Worm (Caenorhabditis elegans) whole organism, L4 larva: Measurements from ENCODE around the gene arl-8.
"Not testable (repeated sequence)": the region's sequence is repeated elsewhere in the genome, so short reads cannot be mapped to it uniquely, and the experiment has no call there.

Experiments
- D1046.2 ChIP-seq: fragments of 200-800 bp; sonication (Bioruptor generic); IDR thresholded peaks from 2 replicates; pipeline ENCODE4 v1.3.6; 2022; ENCODE audit warnings: missing genetic modification characterization, missing compliant biosample characterization
- ZK337.2 ChIP-seq: fragments of 200-800 bp; sonication (Bioruptor generic); IDR thresholded peaks from 2 replicates; pipeline ENCODE4 v1.3.6; 2022; ENCODE audit warnings: missing genetic modification reagents, missing genetic modification characterization, missing compliant biosample characterization
- aly-2 ChIP-seq: sonication (generic microtip); optimal IDR thresholded peaks from 2 replicates; lab custom pipeline; 2018; ENCODE audit warnings: missing biosample characterization, missing genetic modification characterization
- arid-1 ChIP-seq: fragments of 200-800 bp; sonication (Bioruptor generic); conservative IDR thresholded peaks from 2 replicates; pipeline ENCODE4 v1.3.6; 2022; ENCODE audit warnings: missing genetic modification reagents, missing genetic modification characterization, missing compliant biosample characterization
- attf-4 ChIP-seq: sonication (generic microtip); optimal IDR thresholded peaks from 3 replicates; lab custom pipeline; 2017; ENCODE audit warnings: missing biosample characterization, missing genetic modification characterization
- ceh-62 ChIP-seq: sonication (generic microtip); optimal IDR thresholded peaks from 2 replicates; lab custom pipeline; 2017; ENCODE audit warnings: missing biosample characterization, missing genetic modification characterization
- ces-1 ChIP-seq: fragments of 150-350 bp; sonication (generic microtip); optimal IDR thresholded peaks from 4 replicates; lab custom pipeline; 2014; ENCODE audit warnings: missing biosample characterization, missing genetic modification reagents, missing genetic modification characterization
- cey-2 ChIP-seq: sonication (generic microtip); optimal IDR thresholded peaks from 3 replicates; lab custom pipeline; 2017; ENCODE audit warnings: missing genetic modification characterization, mild to moderate bottlenecking, missing compliant biosample characterization, antibody characterized with exemption, borderline replicate concordance; ENCODE audit not compliant: insufficient read depth
- daf-19 ChIP-seq: fragments of 200-800 bp; sonication (Bioruptor generic); conservative IDR thresholded peaks from 2 replicates; pipeline ENCODE4 v1.3.6; 2022; ENCODE audit warnings: missing genetic modification characterization, missing compliant biosample characterization
- daf-8 ChIP-seq: fragments of 200-800 bp; sonication (Bioruptor generic); IDR thresholded peaks from 2 replicates; pipeline ENCODE4 v1.3.6; 2022; ENCODE audit warnings: missing genetic modification characterization, missing compliant biosample characterization
- egl-27 ChIP-seq: sonication (generic microtip); optimal IDR thresholded peaks from 3 replicates; lab custom pipeline; 2017; ENCODE audit warnings: missing biosample characterization, missing genetic modification reagents, missing genetic modification characterization
- lin-13 ChIP-seq: fragments of 150-350 bp; optimal IDR thresholded peaks from 2 replicates; lab custom pipeline; 2014; ENCODE audit warnings: missing biosample characterization, missing genetic modification reagents, missing genetic modification characterization
- lsy-2 ChIP-seq, 2 experiments: fragments of 150-350 bp in 1 of 2; sonication (generic microtip) in 1 of 2; optimal IDR thresholded peaks; 2 replicates each; lab custom pipeline; 2014 to 2017; ENCODE audit warnings: missing biosample characterization in 2 of 2, missing genetic modification characterization in 2 of 2
- mdt-29 ChIP-seq: fragments of 200-800 bp; sonication (Bioruptor generic); IDR thresholded peaks from 2 replicates; pipeline ENCODE4 v1.3.6; 2022; ENCODE audit warnings: missing genetic modification reagents, missing genetic modification characterization, missing compliant biosample characterization
- mep-1 ChIP-seq: fragments of 150-350 bp; sonication (generic microtip); optimal IDR thresholded peaks from 3 replicates; lab custom pipeline; 2014; ENCODE audit warnings: missing biosample characterization, missing genetic modification characterization
- nhr-10 ChIP-seq: fragments of 150-350 bp; optimal IDR thresholded peaks from 2 replicates; lab custom pipeline; 2014; ENCODE audit warnings: missing biosample characterization, missing genetic modification characterization
- nhr-102 ChIP-seq: sonication (generic microtip); optimal IDR thresholded peaks from 2 replicates; lab custom pipeline; 2016; ENCODE audit warnings: mild to moderate bottlenecking, missing genetic modification characterization, moderate library complexity, missing compliant biosample characterization
- nhr-111 ChIP-seq: fragments of 200-800 bp; sonication (Bioruptor generic); optimal IDR thresholded peaks from 2 replicates; lab custom pipeline; 2018; ENCODE audit warnings: mild to moderate bottlenecking, missing genetic modification characterization, missing compliant biosample characterization
- pha-4 ChIP-seq, 2 experiments: fragments of 150-350 bp in 1 of 2; fragments of 200-800 bp in 1 of 2; sonication (Bioruptor generic) in 1 of 2; IDR thresholded peaks in 1 of 2; optimal IDR thresholded peaks in 1 of 2; 2 replicates each; pipeline versions ENCODE4 v1.3.6 to Lab custom; 2014 to 2022; ENCODE audit warnings: missing genetic modification characterization in 2 of 2, missing genetic modification reagents in 2 of 2, missing biosample characterization in 1 of 2, missing compliant biosample characterization in 1 of 2
- pqm-1 ChIP-seq: sonication (generic microtip); optimal IDR thresholded peaks from 2 replicates; lab custom pipeline; 2017; ENCODE audit warnings: missing biosample characterization, missing genetic modification characterization
- set-16 ChIP-seq: fragments of 200-800 bp; sonication (Bioruptor generic); IDR thresholded peaks from 2 replicates; pipeline ENCODE4 v1.3.6; 2022; ENCODE audit warnings: missing genetic modification reagents, missing genetic modification characterization, missing compliant biosample characterization
- snpc-4 ChIP-seq: fragments of 150-350 bp; optimal IDR thresholded peaks from 2 replicates; lab custom pipeline; 2014; ENCODE audit warnings: missing biosample characterization, missing genetic modification characterization
- unc-130 ChIP-seq: sonication (generic microtip); optimal IDR thresholded peaks from 2 replicates; lab custom pipeline; 2016; ENCODE audit warnings: missing genetic modification reagents, missing genetic modification characterization, missing compliant biosample characterization
- zfp-2 ChIP-seq: sonication (generic microtip); optimal IDR thresholded peaks from 2 replicates; lab custom pipeline; 2016; ENCODE audit warnings: mild to moderate bottlenecking, missing genetic modification characterization, missing compliant biosample characterization
- zip-11 ChIP-seq: fragments of 200-800 bp; sonication (Bioruptor generic); IDR thresholded peaks from 2 replicates; pipeline ENCODE4 v1.3.6; 2022; ENCODE audit warnings: missing genetic modification characterization, missing compliant biosample characterization
- ztf-7 ChIP-seq: fragments of 150-350 bp; optimal IDR thresholded peaks from 2 replicates; lab custom pipeline; 2014; ENCODE audit warnings: missing biosample characterization, missing genetic modification characterization

The arl-8 gene

ce11 chrIV:14838095-14838494, 40.1 kb downstream of the arl-8 start (continued):
- TF ChIP-seq nhr-111 (GFP tag; lab: Kevin White, UChicago), result peak; percentile 81
- TF ChIP-seq cey-2 (tag; lab: Kevin White, UChicago), result peak; percentile 72
- TF ChIP-seq snpc-4 (tag; lab: Kevin White, UChicago), result no peak
- no peak; the same call in none of the 2 replicates for TF ChIP-seq pha-4 (GFP tag; IDR thresholded peaks at IDR 0.05; lab: Robert Waterston, UW)
- no peak for TF ChIP-seq pha-4 (tag; optimal IDR thresholded peaks at IDR 0.05; lab: Kevin White, UChicago)
- peak in 1 of 2 experiments; percentile 89 for TF ChIP-seq lsy-2 (tag; optimal IDR thresholded peaks at IDR 0.05; lab: Kevin White, UChicago)
- peak; percentile 92 for TF ChIP-seq mep-1 (tag; lab: Kevin White, UChicago)
- no peak for TF ChIP-seq ZK337.2 (GFP tag; lab: Robert Waterston, UW)
- TF ChIP-seq nhr-102 (tag; lab: Kevin White, UChicago), result peak; percentile 89
- peak; percentile 34 for TF ChIP-seq zfp-2
- TF ChIP-seq nhr-10 (tag; lab: Kevin White, UChicago), result no peak
- TF ChIP-seq D1046.2 (GFP tag; lab: Robert Waterston, UW), result no peak
- TF ChIP-seq daf-8 (GFP tag; lab: Robert Waterston, UW), result no peak
- TF ChIP-seq lin-13 (GFP tag; lab: Kevin White, UChicago), result peak; percentile 80
- peak; percentile 93 for TF ChIP-seq ztf-7 (tag; lab: Kevin White, UChicago)
- no peak for TF ChIP-seq attf-4 (tag; lab: Kevin White, UChicago)
- TF ChIP-seq set-16, result no peak
- TF ChIP-seq daf-19, result peak; percentile 90
- peak; percentile 80; the same call in 1 of the 2 replicates for TF ChIP-seq mdt-29 (GFP tag; lab: Robert Waterston, UW)
- no peak for TF ChIP-seq pqm-1 (tag; lab: Kevin White, UChicago)
- no peak for TF ChIP-seq aly-2
- peak; percentile 20 for TF ChIP-seq unc-130
- TF ChIP-seq arid-1 (GFP tag; lab: Robert Waterston, UW), result peak; percentile 82; the same call in 1 of the 2 replicates
- no peak for TF ChIP-seq egl-27

ce11 chrIV:14843062-14843461, 45.1 kb downstream of the arl-8 start, which contains the start of gene Y57G11C.20:
Y57G11C.20 (plus strand) TSS chrIV:14843362.
- TF ChIP-seq ces-1; ceh-62; zip-11 (GFP tag; lab: Robert Waterston, UW): not testable (repeated sequence)
